Worm (Caenorhabditis elegans): ENCODE measurements around the gene F55C9.11.

The F55C9.11 gene

ce11 chrV:19309591-19309990 lies at the start of gene F55C9.11:
Gene F55C9.11 (minus strand): TSS chrV:19309691.
- TF ChIP-seq T22C8.4 (GFP tag; IDR thresholded peaks at IDR 0.05) (peak; percentile 30; the same call in 1 of the 2 replicates), ref-1 (GFP tag; conservative IDR thresholded peaks at IDR 0.05) (no peak)

ce11 chrV:19358039-19358438 lies 48.5 kb upstream of the F55C9.11 start:
- TF ChIP-seq cog-1 (tag; optimal IDR thresholded peaks at IDR 0.05) (no peak), ztf-23 (GFP tag; IDR thresholded peaks at IDR 0.05) (no peak), T22C8.4 (GFP tag; IDR thresholded peaks at IDR 0.05) (no peak), ref-1 (GFP tag; conservative IDR thresholded peaks at IDR 0.05) (no peak), ztf-29 (GFP tag; IDR thresholded peaks at IDR 0.05) (no peak), flt-1 (GFP tag; IDR thresholded peaks at IDR 0.05) (no peak; the same call in 1 of the 2 replicates), med-1 (GFP tag; optimal IDR thresholded peaks at IDR 0.05; ENCODE audit: insufficient read depth) (no peak), klf-2 (GFP tag; conservative IDR thresholded peaks at IDR 0.05) (no peak)

DNA sequence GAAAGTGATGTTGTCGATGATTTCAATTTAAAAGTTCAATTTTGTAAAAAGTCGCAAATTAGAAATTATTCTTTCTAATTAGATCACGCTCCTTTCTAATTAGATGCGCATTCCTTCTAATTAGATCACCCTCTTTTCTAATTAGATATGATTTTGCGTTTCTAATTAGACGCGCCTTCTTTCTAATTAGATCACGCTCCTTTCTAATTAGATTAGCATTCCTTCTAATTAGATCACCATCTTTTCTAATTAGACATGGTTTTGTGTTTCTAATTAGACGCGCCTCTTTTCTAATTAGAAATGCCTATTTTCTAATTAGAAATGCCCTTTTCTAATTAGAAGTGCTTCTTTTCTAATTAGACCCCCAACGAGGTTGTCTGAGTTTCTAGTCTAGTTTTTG lies 47.2 kb upstream of the F55C9.11 start:
- TF ChIP-seq ztf-23 (GFP tag; IDR thresholded peaks at IDR 0.05): no peak
- TF ChIP-seq ref-1 (GFP tag; conservative IDR thresholded peaks at IDR 0.05): no peak
- TF ChIP-seq tab-1 (GFP tag; IDR thresholded peaks at IDR 0.05): no peak
- no peak for TF ChIP-seq ztf-29 (GFP tag; IDR thresholded peaks at IDR 0.05)
- TF ChIP-seq T22C8.4 (GFP tag; IDR thresholded peaks at IDR 0.05): no peak

- TF ChIP-seq klf-2 (GFP tag; conservative IDR thresholded peaks at IDR 0.05) (no peak), T22C8.4 (GFP tag; IDR thresholded peaks at IDR 0.05) (no peak), med-1 (GFP tag; optimal IDR thresholded peaks at IDR 0.05; ENCODE audit: insufficient read depth) (no peak), flt-1 (GFP tag; IDR thresholded peaks at IDR 0.05) (no peak), ref-1 (GFP tag; conservative IDR thresholded peaks at IDR 0.05) (no peak), cog-1 (tag; optimal IDR thresholded peaks at IDR 0.05) (no peak), ztf-23 (GFP tag; IDR thresholded peaks at IDR 0.05) (no peak), tab-1 (GFP tag; IDR thresholded peaks at IDR 0.05) (no peak)
These were observed 45.7 kb upstream of the F55C9.11 start for ce11 chrV:19355219-19355618.

DNA sequence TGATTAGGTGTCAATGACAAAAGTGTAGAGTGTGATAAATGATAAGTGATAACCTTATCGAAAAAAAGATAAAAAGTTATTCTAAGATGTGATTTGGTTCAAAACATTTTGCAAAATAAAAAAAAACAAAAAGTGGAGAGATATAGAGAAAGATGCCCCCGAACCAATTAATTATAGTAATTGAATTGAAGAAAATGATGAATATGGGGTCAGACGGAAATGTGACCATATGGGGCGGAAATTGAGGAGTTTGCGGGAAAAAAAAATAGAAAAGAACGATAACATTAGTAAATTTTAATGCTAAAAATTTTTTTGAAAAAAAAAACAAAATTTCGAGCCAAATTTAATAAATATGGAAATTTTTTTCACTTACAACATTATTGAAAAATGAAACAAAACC lies 45.0 kb upstream of the F55C9.11 start:
- TF ChIP-seq flt-1 (GFP tag; IDR thresholded peaks at IDR 0.05) (no peak), ztf-23 (GFP tag; IDR thresholded peaks at IDR 0.05) (no peak), med-1 (GFP tag; optimal IDR thresholded peaks at IDR 0.05; ENCODE audit: insufficient read depth) (no peak), cog-1 (tag; optimal IDR thresholded peaks at IDR 0.05) (no peak), ztf-29 (GFP tag; IDR thresholded peaks at IDR 0.05) (no peak), T22C8.4 (GFP tag; IDR thresholded peaks at IDR 0.05) (no peak), ref-1 (GFP tag; conservative IDR thresholded peaks at IDR 0.05) (no peak), tab-1 (GFP tag; IDR thresholded peaks at IDR 0.05) (no peak), klf-2 (GFP tag; conservative IDR thresholded peaks at IDR 0.05) (no peak)

- TF ChIP-seq flt-1 (GFP tag; IDR thresholded peaks at IDR 0.05) (no peak), ztf-29 (GFP tag; IDR thresholded peaks at IDR 0.05) (no peak), T22C8.4 (GFP tag; IDR thresholded peaks at IDR 0.05) (no peak), med-1 (GFP tag; optimal IDR thresholded peaks at IDR 0.05; ENCODE audit: insufficient read depth) (no peak), ztf-23 (GFP tag; IDR thresholded peaks at IDR 0.05) (no peak), klf-2 (GFP tag; conservative IDR thresholded peaks at IDR 0.05) (no peak), ref-1 (GFP tag; conservative IDR thresholded peaks at IDR 0.05) (no peak), tab-1 (GFP tag; IDR thresholded peaks at IDR 0.05) (no peak), cog-1 (tag; optimal IDR thresholded peaks at IDR 0.05) (no peak)
These were observed 42.5 kb upstream of the F55C9.11 start for ce11 chrV:19351944-19352343.

DNA sequence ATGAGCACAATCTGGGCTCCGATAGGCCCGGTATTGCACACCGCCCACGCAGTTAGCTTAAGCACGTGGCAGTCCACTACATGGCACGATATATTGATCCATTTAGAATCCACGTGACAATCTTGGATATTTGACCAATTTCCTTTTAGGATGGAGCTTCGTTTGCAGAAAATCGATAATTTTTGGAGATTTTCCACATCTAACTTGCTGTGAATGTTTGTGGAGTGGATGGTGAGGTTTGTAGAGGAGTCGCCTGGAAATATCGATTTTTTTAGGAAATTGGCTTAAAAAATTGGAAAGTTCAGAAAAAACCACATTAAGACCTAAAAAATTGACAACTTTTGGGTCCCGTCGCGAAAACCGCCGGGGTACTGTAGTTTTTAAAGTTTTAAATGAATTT lies 27.8 kb upstream of the F55C9.11 start:
- TF ChIP-seq flt-1 (GFP tag; IDR thresholded peaks at IDR 0.05): no peak
- TF ChIP-seq ref-1 (GFP tag; conservative IDR thresholded peaks at IDR 0.05): no peak
- peak; percentile 64 for TF ChIP-seq T22C8.4 (GFP tag; IDR thresholded peaks at IDR 0.05)

DNA sequence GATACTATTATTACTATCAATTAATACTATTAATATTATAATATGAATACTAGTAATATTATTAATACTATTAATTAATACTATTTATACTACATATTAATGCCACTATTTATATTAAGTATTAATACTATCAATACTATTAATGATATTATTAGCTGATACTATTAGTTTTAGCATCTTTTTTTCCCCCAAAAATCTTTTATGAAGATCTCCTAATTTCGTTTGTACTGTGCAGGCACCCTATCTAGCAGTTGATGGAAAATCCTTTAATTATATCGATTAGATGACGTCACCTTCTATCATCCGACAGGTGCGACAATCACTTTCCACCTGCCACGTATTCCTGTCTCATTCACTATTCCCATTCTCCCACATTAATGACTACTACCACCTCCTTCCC lies 19.8 kb upstream of the F55C9.11 start, which contains the start of gene fbxb-65:
fbxb-65 (plus strand) TSS at position 301 of the 400 bp plus-strand sequence.
- TF ChIP-seq ztf-29 (GFP tag; IDR thresholded peaks at IDR 0.05): no peak
- no peak for TF ChIP-seq ztf-23 (GFP tag; IDR thresholded peaks at IDR 0.05)
- TF ChIP-seq tab-1 (GFP tag; IDR thresholded peaks at IDR 0.05): no peak
- TF ChIP-seq flt-1 (GFP tag; IDR thresholded peaks at IDR 0.05): no peak
- no peak for TF ChIP-seq med-1 (GFP tag; optimal IDR thresholded peaks at IDR 0.05; ENCODE audit: insufficient read depth)
- TF ChIP-seq T22C8.4 (GFP tag; IDR thresholded peaks at IDR 0.05): no peak
- TF ChIP-seq klf-2 (GFP tag; conservative IDR thresholded peaks at IDR 0.05): no peak
- no peak for TF ChIP-seq ref-1 (GFP tag; conservative IDR thresholded peaks at IDR 0.05)
- TF ChIP-seq cog-1 (tag; optimal IDR thresholded peaks at IDR 0.05): no peak

DNA sequence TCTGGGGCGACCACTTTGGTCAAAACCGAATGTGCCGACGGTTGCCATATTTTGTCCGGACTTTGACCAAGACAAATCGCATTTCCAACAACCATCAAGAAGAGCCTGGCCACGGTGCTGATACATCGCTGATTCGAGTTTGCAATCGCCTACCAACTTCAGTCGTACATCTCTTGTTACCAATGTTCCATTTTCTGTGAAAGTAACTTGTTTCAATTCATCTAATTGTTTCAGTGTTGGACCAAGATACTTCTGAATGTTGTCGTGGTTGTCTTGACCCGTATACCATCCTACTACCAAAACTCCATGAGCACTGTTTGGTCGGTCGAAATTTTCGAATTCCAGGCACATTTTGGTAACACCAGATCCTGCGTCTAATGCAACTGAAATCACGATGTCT lies 15.9 kb upstream of the F55C9.11 start:
- TF ChIP-seq tab-1 (GFP tag; IDR thresholded peaks at IDR 0.05): no peak
- no peak for TF ChIP-seq klf-2 (GFP tag; conservative IDR thresholded peaks at IDR 0.05)
- TF ChIP-seq ztf-29 (GFP tag; IDR thresholded peaks at IDR 0.05): no peak
- TF ChIP-seq ref-1 (GFP tag; conservative IDR thresholded peaks at IDR 0.05): no peak
- no peak for TF ChIP-seq flt-1 (GFP tag; IDR thresholded peaks at IDR 0.05)
- TF ChIP-seq T22C8.4 (GFP tag; IDR thresholded peaks at IDR 0.05): no peak
- no peak for TF ChIP-seq cog-1 (tag; optimal IDR thresholded peaks at IDR 0.05)
- no peak for TF ChIP-seq ztf-23 (GFP tag; IDR thresholded peaks at IDR 0.05)
- no peak for TF ChIP-seq med-1 (GFP tag; optimal IDR thresholded peaks at IDR 0.05; ENCODE audit: insufficient read depth)

DNA sequence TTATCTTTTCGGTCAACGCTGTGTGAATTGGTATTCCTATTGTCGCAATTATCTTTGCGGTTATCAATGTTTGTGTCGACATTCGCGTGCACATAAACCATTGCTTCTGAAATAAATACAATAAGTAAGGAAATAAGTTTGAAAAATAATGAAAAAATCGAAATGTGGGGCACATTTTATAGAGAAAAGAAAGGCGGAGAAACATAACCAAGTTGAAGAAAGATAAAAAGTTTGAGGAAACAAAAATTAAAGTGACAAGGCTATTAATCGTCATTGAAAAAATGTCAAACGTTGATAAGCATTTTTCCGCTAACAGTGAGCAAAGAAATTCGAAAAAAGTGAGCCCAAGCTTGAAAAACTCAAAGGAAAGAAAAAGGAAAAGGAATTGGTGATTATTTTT lies 12.9 kb upstream of the F55C9.11 start, which contains the start of gene C43D7.4:
C43D7.4 (minus strand) TSS at position 101 of the 400 bp plus-strand sequence.
- TF ChIP-seq klf-2 (GFP tag; conservative IDR thresholded peaks at IDR 0.05) (no peak), ref-1 (GFP tag; conservative IDR thresholded peaks at IDR 0.05) (no peak), cog-1 (tag; optimal IDR thresholded peaks at IDR 0.05) (no peak), tab-1 (GFP tag; IDR thresholded peaks at IDR 0.05) (no peak), ztf-23 (GFP tag; IDR thresholded peaks at IDR 0.05) (no peak), ztf-29 (GFP tag; IDR thresholded peaks at IDR 0.05) (no peak), med-1 (GFP tag; optimal IDR thresholded peaks at IDR 0.05; ENCODE audit: insufficient read depth) (no peak), flt-1 (GFP tag; IDR thresholded peaks at IDR 0.05) (no peak), T22C8.4 (GFP tag; IDR thresholded peaks at IDR 0.05) (no peak)

All from whole organism, midembryonic.